Worm (Caenorhabditis elegans) whole organism, early embryonic: ENCODE data around the gene ZK287.7.

Source experiments
- aly-1 ChIP-seq: sonication (generic microtip); optimal IDR thresholded peaks from 2 replicates; lab custom pipeline; 2016; ENCODE audit warnings: missing genetic modification characterization, missing compliant biosample characterization
- ama-1 ChIP-seq: fragments of 150-350 bp; optimal IDR thresholded peaks from 2 replicates; lab custom pipeline; 2014
- ceh-36 ChIP-seq: sonication (generic microtip); optimal IDR thresholded peaks from 2 replicates; lab custom pipeline; 2016; ENCODE audit warnings: missing genetic modification characterization, inconsistent platforms, missing compliant biosample characterization
- ets-7 ChIP-seq: sonication (generic microtip); optimal IDR thresholded peaks from 2 replicates; lab custom pipeline; 2016; ENCODE audit warnings: missing genotype, missing genetic modification characterization, missing compliant biosample characterization
- tbx-37 ChIP-seq: fragments of 200-800 bp; sonication (Bioruptor generic); conservative IDR thresholded peaks from 2 replicates; pipeline ENCODE4 v1.3.6; 2022; ENCODE audit warnings: missing genetic modification reagents, missing genetic modification characterization, missing compliant biosample characterization

DNA sequence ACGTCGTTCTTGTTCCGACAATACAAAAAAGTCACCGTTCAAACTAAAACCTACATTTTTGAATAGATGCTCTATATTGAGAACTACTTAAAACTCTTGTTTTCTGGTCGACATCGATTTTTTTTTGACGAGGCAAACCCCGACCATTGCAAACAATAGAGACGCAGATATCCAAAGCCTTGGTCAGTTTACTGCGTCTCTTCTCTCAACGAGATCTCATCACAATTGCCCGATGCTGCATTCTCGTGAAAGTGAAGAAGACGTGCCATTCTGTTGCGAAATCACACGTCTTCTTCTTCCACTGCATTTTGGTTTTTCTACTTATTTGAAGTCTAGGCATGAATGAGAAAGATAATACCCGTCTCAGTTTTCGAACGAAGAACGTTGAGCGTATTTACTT lies 11.5 kb downstream of the ZK287.7 start:
- TF ChIP-seq ets-7 (no peak), ceh-36 (no peak), ama-1 (lab: Kevin White, UChicago) (no peak), aly-1 (tag; lab: Kevin White, UChicago) (no peak), tbx-37 (GFP tag; lab: Robert Waterston, UW) (no peak)
